Worm (Caenorhabditis elegans): Measurements from ENCODE around the gene dyn-1.

dyn-1 gene

DNA sequence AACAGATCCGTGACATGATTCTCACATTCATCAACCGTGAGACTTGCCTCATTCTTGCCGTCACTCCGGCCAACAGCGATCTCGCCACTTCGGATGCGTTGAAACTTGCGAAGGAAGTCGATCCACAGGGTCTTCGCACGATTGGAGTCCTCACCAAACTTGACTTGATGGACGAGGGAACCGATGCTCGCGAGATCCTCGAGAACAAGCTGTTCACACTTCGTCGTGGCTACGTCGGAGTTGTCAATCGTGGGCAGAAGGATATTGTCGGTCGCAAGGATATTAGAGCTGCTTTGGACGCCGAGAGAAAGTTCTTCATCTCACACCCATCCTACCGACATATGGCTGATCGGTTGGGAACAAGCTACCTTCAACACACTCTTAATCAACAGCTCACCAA, 943 bp downstream of the dyn-1 start:
- TF ChIP-seq lin-13 (GFP tag; optimal IDR thresholded peaks at IDR 0.05) (no peak), dmd-4 (tag; optimal IDR thresholded peaks at IDR 0.05) (no peak), ztf-11 (tag; optimal IDR thresholded peaks at IDR 0.05) (no peak), peb-1 (tag; optimal IDR thresholded peaks at IDR 0.05) (no peak), ztf-1 (GFP tag; conservative IDR thresholded peaks at IDR 0.05) (no peak), lsy-2 (tag; optimal IDR thresholded peaks at IDR 0.05) (no peak), lin-39 (tag; optimal IDR thresholded peaks at IDR 0.05) (no peak), R02D3.7 (tag; optimal IDR thresholded peaks at IDR 0.05) (no peak), skn-1 (tag; optimal IDR thresholded peaks at IDR 0.05) (no peak), aly-2 (tag; optimal IDR thresholded peaks at IDR 0.05) (no peak), nhr-25 (tag; optimal IDR thresholded peaks at IDR 0.05) (no peak), nhr-129 (tag; optimal IDR thresholded peaks at IDR 0.05) (no peak), ztf-4 (tag; optimal IDR thresholded peaks at IDR 0.05) (no peak), snpc-4 (tag; optimal IDR thresholded peaks at IDR 0.05) (no peak), mab-5 (tag; optimal IDR thresholded peaks at IDR 0.05) (no peak), nhr-77 (tag; optimal IDR thresholded peaks at IDR 0.05) (no peak), fos-1 (tag; optimal IDR thresholded peaks at IDR 0.05) (no peak), nhr-12 (tag; optimal IDR thresholded peaks at IDR 0.05) (no peak), gmeb-1 (tag; optimal IDR thresholded peaks at IDR 0.05) (no peak), nhr-237 (tag; optimal IDR thresholded peaks at IDR 0.05) (no peak)

DNA sequence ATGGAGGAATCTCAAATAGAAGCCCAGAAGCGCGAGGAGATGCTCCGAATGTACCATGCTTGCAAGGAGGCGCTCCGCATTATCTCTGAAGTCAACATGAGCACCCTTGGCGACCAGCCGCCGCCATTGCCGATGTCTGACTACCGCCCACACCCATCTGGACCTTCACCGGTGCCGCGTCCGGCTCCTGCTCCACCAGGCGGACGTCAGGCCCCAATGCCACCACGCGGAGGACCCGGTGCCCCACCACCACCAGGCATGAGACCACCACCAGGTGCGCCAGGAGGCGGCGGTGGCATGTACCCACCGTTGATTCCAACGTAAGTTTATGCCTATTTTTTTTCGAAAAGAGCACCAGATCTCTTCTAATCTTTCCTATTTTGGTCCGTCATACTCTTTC, 3.3 kb downstream of the dyn-1 start:
- TF ChIP-seq mab-5 (tag; optimal IDR thresholded peaks at IDR 0.05), result no peak
- TF ChIP-seq fos-1 (tag; optimal IDR thresholded peaks at IDR 0.05), result no peak
- 0 out of 2 replicates have a peak, but pooled peaks have one; percentile 39 for TF ChIP-seq ztf-1 (GFP tag; conservative IDR thresholded peaks at IDR 0.05)
- no peak for TF ChIP-seq nhr-23 (tag; optimal IDR thresholded peaks at IDR 0.05)

DNA sequence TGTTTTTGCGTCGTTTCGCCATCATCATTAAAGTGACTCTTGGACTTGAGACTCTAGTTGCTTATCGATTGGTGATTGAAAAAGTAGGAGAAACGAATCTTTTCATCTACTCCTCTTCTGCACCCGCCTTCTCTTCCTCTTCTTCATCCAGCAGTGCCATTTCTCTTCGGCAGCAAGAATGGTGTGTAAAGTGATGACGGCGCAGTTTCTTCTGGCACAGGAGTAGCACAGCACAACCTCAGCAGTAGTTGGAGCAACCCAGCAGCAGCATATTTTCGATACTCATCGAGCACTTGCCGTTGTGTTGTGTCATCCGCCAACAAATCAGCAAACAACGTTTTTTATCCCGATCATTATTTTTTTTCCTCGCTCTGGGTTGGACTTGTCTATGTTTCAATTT, 6.8 kb downstream of the dyn-1 start:
- TF ChIP-seq F13H6.1 (tag; optimal IDR thresholded peaks at IDR 0.05) (peak; percentile 19), sma-9 (GFP tag; optimal IDR thresholded peaks at IDR 0.05) (peak; percentile 29), sma-9 (tag; optimal IDR thresholded peaks at IDR 0.05) (no peak), nhr-129 (tag; optimal IDR thresholded peaks at IDR 0.05) (peak; percentile 59), mbf-1 (tag; optimal IDR thresholded peaks at IDR 0.05) (no peak), ztf-1 (GFP tag; conservative IDR thresholded peaks at IDR 0.05) (no peak)

DNA sequence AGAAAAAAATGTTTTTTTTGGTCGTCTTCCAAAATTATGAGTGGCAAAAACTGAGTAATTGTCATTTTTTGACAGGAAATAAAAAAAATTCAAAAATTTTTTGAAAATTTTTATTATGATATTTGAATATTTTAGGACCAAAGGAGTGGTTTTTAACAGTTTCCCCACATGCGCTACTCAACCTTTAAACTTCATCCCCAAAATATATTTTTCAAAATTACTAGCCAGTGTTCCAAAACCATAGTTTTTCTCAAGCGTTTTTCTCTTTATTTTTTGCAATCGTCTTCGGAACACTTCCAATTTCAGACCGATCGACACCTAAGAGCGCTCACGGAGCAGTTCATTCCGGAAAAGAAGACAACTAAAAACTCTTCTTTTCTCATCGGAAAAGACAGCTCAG, 8.3 kb downstream of the dyn-1 start, which contains the start of gene K09A9.6:
Gene K09A9.6 (plus strand): TSS at position 301 of the 400 bp plus-strand sequence.
- no peak for TF ChIP-seq elt-3 (tag; optimal IDR thresholded peaks at IDR 0.05)
- TF ChIP-seq nhr-10 (tag; optimal IDR thresholded peaks at IDR 0.05), result no peak
- no peak for TF ChIP-seq nhr-237 (tag; optimal IDR thresholded peaks at IDR 0.05)
- no peak for TF ChIP-seq aly-2 (tag; optimal IDR thresholded peaks at IDR 0.05)
- no peak for TF ChIP-seq ZK546.5 (tag; optimal IDR thresholded peaks at IDR 0.05)
- no peak for TF ChIP-seq zag-1 (tag; optimal IDR thresholded peaks at IDR 0.05)

DNA sequence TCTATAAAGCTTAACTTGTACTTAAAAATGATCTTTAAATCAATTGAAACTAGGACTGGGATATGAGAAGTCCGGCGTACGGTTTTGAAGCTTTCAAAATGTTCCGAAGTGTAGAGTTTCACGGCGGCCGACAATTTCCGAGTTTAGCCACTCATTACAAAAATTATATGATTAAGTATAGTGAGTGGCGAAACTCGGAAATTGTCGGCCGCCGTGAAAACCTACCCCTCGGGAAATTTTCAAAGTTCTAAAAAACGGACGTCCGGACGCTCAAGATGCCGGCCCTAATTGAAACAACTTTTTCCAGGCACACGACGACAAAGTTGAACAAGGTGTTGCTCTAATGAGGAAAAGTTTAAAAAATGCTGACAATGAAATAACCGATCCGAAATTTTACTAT, 16.5 kb downstream of the dyn-1 start:
- TF ChIP-seq lin-11 (tag; optimal IDR thresholded peaks at IDR 0.05), result no peak
- no peak for TF ChIP-seq nhr-129 (tag; optimal IDR thresholded peaks at IDR 0.05)
- no peak for TF ChIP-seq snpc-4 (tag; optimal IDR thresholded peaks at IDR 0.05)
- TF ChIP-seq aly-2 (tag; optimal IDR thresholded peaks at IDR 0.05), result no peak
- TF ChIP-seq nhr-21 (tag; optimal IDR thresholded peaks at IDR 0.05), result no peak
- TF ChIP-seq ZK546.5 (tag; optimal IDR thresholded peaks at IDR 0.05), result no peak
- TF ChIP-seq sma-9 (GFP tag; optimal IDR thresholded peaks at IDR 0.05), result no peak
- no peak for TF ChIP-seq sma-9 (tag; optimal IDR thresholded peaks at IDR 0.05)

DNA sequence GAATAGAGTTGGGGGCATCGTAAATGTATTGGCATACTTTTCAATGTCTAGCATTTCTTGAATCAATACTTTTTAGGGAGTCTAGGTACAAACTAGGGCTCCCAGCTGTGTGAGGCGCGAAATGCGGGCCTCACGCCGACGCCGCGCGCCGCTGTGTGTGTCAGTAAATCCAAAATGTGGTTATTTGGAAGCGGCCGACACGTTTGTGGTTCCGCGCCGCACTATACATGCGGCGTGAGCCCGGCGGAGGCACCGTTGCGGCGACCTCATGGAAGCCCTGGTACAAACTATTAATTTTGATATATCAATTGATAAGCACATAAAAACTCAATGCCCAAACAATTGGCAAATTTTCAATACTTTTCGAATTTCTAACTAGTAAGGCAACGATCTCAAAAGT, 17.5 kb downstream of the dyn-1 start:
- peak; percentile 53 for TF ChIP-seq snpc-4 (tag; optimal IDR thresholded peaks at IDR 0.05)
- TF ChIP-seq C34F6.9 (tag; optimal IDR thresholded peaks at IDR 0.05), result no peak

DNA sequence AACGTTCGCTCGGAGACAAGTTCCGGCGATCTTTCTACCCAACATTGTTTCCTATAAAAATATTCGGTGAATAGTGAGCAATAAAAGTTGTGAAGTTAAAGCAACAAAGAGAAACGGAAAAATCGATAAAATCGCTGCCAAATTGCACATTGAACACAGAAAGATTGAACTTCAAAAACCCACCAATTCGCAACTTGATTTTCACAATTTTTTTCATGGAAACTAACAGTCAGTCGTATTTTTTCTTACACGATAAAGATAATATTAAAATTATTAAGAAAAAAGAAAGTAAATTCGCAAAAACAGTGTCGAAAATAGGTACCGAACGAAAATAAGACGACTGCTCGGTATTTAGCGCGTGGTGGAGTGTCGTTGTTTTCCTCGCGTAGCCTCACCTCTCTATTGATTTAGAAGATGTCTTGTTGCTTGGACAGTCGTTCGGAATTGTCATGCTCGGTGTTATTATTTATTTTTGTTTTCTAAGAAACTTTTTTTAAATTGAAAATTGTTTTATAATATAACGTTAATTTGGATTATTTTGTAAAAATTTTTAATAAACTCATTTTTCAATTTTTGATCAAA, 21.7 kb downstream of the dyn-1 start, which contains the start of gene gas-1:
Gene gas-1 (minus strand): TSS at position 51 of the 582 bp plus-strand sequence.
- peak; percentile 23 for TF ChIP-seq nhr-129 (tag; optimal IDR thresholded peaks at IDR 0.05)
- peak; percentile 1 for TF ChIP-seq crh-2 (tag; optimal IDR thresholded peaks at IDR 0.05)
- no peak for TF ChIP-seq unc-62 (GFP tag; optimal IDR thresholded peaks at IDR 0.05)
- TF ChIP-seq unc-55 (GFP tag; optimal IDR thresholded peaks at IDR 0.05), result peak; percentile 54
- no peak for TF ChIP-seq lin-11 (tag; optimal IDR thresholded peaks at IDR 0.05)
- peak in 1 of 2 experiments; percentile 36 for TF ChIP-seq lsy-2 (tag; optimal IDR thresholded peaks at IDR 0.05)
- TF ChIP-seq peb-1 (tag; optimal IDR thresholded peaks at IDR 0.05), result no peak

All from whole organism, L2 larva.